Fruit fly (Drosophila melanogaster) whole organism, embryonic: ENCODE measurements around the gene CG17027.

Experiments
- Ada2b ChIP-seq: fragments of 200-800 bp; sonication (Bioruptor generic); IDR thresholded peaks from 2 replicates; pipeline ENCODE4 v1.3.6; 2022; ENCODE audit warnings: missing biosample characterization, missing genetic modification characterization
- Atf3 ChIP-seq: fragments of 200-800 bp; sonication (Bioruptor generic); optimal IDR thresholded peaks from 3 replicates; lab custom pipeline; 2016; ENCODE audit warnings: missing biosample characterization, missing genetic modification characterization
- B-H1 ChIP-seq: fragments of 200-800 bp; sonication (Bioruptor generic); IDR thresholded peaks from 3 replicates; pipeline ENCODE4 v1.3.6; 2022; ENCODE audit warnings: missing biosample characterization, missing genetic modification characterization
- Bgb ChIP-seq: fragments of 200-800 bp; sonication (Bioruptor generic); IDR thresholded peaks from 2 replicates; pipeline ENCODE4 v1.3.6; 2022; ENCODE audit warnings: missing biosample characterization, missing genetic modification characterization; ENCODE audit not compliant: partially characterized antibody
- Bteb2 ChIP-seq: fragments of 200-800 bp; sonication (Bioruptor generic); optimal IDR thresholded peaks from 2 replicates; lab custom pipeline; 2016; ENCODE audit warnings: missing biosample characterization, missing genetic modification characterization
- CG12744 ChIP-seq: fragments of 200-800 bp; sonication (Bioruptor generic); optimal IDR thresholded peaks from 2 replicates; lab custom pipeline; 2016; ENCODE audit warnings: missing biosample characterization, missing genetic modification characterization
- CG14050 ChIP-seq: fragments of 200-800 bp; sonication (Bioruptor generic); IDR thresholded peaks from 3 replicates; pipeline ENCODE4 v1.3.6; 2022; ENCODE audit warnings: missing biosample characterization, missing genetic modification characterization
- CG17186 ChIP-seq: fragments of 200-800 bp; sonication (Bioruptor generic); optimal IDR thresholded peaks from 3 replicates; lab custom pipeline; 2017; ENCODE audit warnings: missing biosample characterization, missing genetic modification reagents, missing genetic modification characterization
- CG17802 ChIP-seq: fragments of 200-800 bp; sonication (Bioruptor generic); optimal IDR thresholded peaks from 2 replicates; lab custom pipeline; 2018; ENCODE audit warnings: missing biosample characterization, mild to moderate bottlenecking, missing genetic modification characterization, moderate library complexity
- CG18262 ChIP-seq: fragments of 200-800 bp; optimal IDR thresholded peaks from 3 replicates; lab custom pipeline; 2019; ENCODE audit warnings: missing biosample characterization, mild to moderate bottlenecking, missing genetic modification characterization, moderate library complexity
- CG18476 ChIP-seq: fragments of 200-800 bp; sonication (Bioruptor generic); optimal IDR thresholded peaks from 2 replicates; lab custom pipeline; 2016; ENCODE audit warnings: missing biosample characterization, mild to moderate bottlenecking, missing genetic modification characterization
- CG18764 ChIP-seq: fragments of 200-800 bp; sonication (Bioruptor generic); optimal IDR thresholded peaks from 3 replicates; lab custom pipeline; 2016; ENCODE audit warnings: missing biosample characterization, missing genetic modification characterization
- CG2202 ChIP-seq: fragments of 200-800 bp; sonication (Bioruptor generic); optimal IDR thresholded peaks from 2 replicates; lab custom pipeline; 2018; ENCODE audit warnings: missing biosample characterization, mild to moderate bottlenecking, missing genetic modification characterization
- CG3163 ChIP-seq: fragments of 200-800 bp; sonication (Bioruptor generic); optimal IDR thresholded peaks from 3 replicates; lab custom pipeline; 2016; ENCODE audit warnings: missing biosample characterization, missing genetic modification characterization
- CG32532 ChIP-seq: fragments of 200-800 bp; sonication (Bioruptor generic); IDR thresholded peaks from 2 replicates; pipeline ENCODE4 v1.3.6; 2022; ENCODE audit warnings: missing biosample characterization, missing genetic modification characterization
- CG32767 ChIP-seq: fragments of 200-800 bp; sonication (Bioruptor generic); IDR thresholded peaks from 2 replicates; pipeline ENCODE4 v1.3.6; 2022; ENCODE audit warnings: missing biosample characterization, missing genetic modification characterization
- CG33213 ChIP-seq: fragments of 200-800 bp; sonication (Bioruptor generic); optimal IDR thresholded peaks from 3 replicates; lab custom pipeline; 2016; ENCODE audit warnings: missing biosample characterization, missing genetic modification characterization
- CG6854 ChIP-seq: fragments of 200-800 bp; sonication (Bioruptor generic); optimal IDR thresholded peaks from 3 replicates; lab custom pipeline; 2017; ENCODE audit warnings: missing biosample characterization, mild to moderate bottlenecking, missing genetic modification characterization
- CG7839 ChIP-seq: fragments of 200-800 bp; sonication (Bioruptor generic); optimal IDR thresholded peaks from 3 replicates; lab custom pipeline; 2018; ENCODE audit warnings: missing biosample characterization, mild to moderate bottlenecking, missing genetic modification characterization, moderate library complexity
- CG9437 ChIP-seq: fragments of 200-800 bp; sonication (Bioruptor generic); optimal IDR thresholded peaks from 2 replicates; lab custom pipeline; 2018; ENCODE audit warnings: missing biosample characterization, mild to moderate bottlenecking, missing genetic modification characterization
- Camta ChIP-seq: fragments of 200-800 bp; sonication (Bioruptor generic); optimal IDR thresholded peaks from 2 replicates; lab custom pipeline; 2016; ENCODE audit warnings: missing biosample characterization, missing genetic modification characterization
- E2f2 ChIP-seq: fragments of 200-800 bp; sonication (Bioruptor generic); IDR thresholded peaks from 2 replicates; pipeline ENCODE4 v1.3.6; 2022; ENCODE audit warnings: missing biosample characterization, missing genetic modification characterization
- Gug ChIP-seq: fragments of 200-800 bp; sonication (Bioruptor generic); IDR thresholded peaks from 4 replicates; pipeline ENCODE4 v1.3.6; 2022; ENCODE audit warnings: missing biosample characterization, missing genetic modification characterization
- HLH3B ChIP-seq: fragments of 200-800 bp; sonication (Bioruptor generic); IDR thresholded peaks from 2 replicates; pipeline ENCODE4 v1.3.6; 2022; ENCODE audit warnings: missing biosample characterization, missing genetic modification characterization
- Jarid2 ChIP-seq: fragments of 200-800 bp; sonication (Bioruptor generic); optimal IDR thresholded peaks from 3 replicates; lab custom pipeline; 2017; ENCODE audit warnings: mild to moderate bottlenecking, missing biosample characterization, missing genetic modification reagents, missing genetic modification characterization
- Lim3 ChIP-seq: fragments of 200-800 bp; sonication (Bioruptor generic); IDR thresholded peaks from 2 replicates; pipeline ENCODE4 v1.3.6; 2022; ENCODE audit warnings: missing biosample characterization, missing genetic modification characterization
- MESR4 ChIP-seq: fragments of 200-800 bp; sonication (Bioruptor generic); optimal IDR thresholded peaks from 2 replicates; lab custom pipeline; 2018; ENCODE audit warnings: missing biosample characterization, mild to moderate bottlenecking, missing genetic modification characterization, moderate library complexity
- MTF-1 ChIP-seq: fragments of 200-800 bp; sonication (Bioruptor generic); optimal IDR thresholded peaks from 2 replicates; lab custom pipeline; 2018; ENCODE audit warnings: missing biosample characterization, mild to moderate bottlenecking, missing genetic modification characterization, borderline replicate concordance
- Oaz ChIP-seq: fragments of 200-800 bp; sonication (Bioruptor generic); IDR thresholded peaks from 2 replicates; pipeline ENCODE4 v1.3.6; 2022; ENCODE audit warnings: missing biosample characterization, missing genetic modification characterization
- Pdp1 ChIP-seq, 2 experiments: fragments of 200-800 bp; sonication (Bioruptor generic); optimal IDR thresholded peaks; 3 replicates each; lab custom pipeline; 2016; ENCODE audit warnings: missing biosample characterization in 2 of 2, missing genetic modification characterization in 2 of 2, mild to moderate bottlenecking in 1 of 2, moderate library complexity in 1 of 2
- ac ChIP-seq: fragments of 200-800 bp; sonication (Bioruptor generic); optimal IDR thresholded peaks from 3 replicates; lab custom pipeline; 2017; ENCODE audit warnings: missing biosample characterization, mild to moderate bottlenecking, missing genetic modification characterization
- al ChIP-seq: fragments of 200-800 bp; sonication (Bioruptor generic); IDR thresholded peaks from 2 replicates; pipeline ENCODE4 v1.3.6; 2022; ENCODE audit warnings: missing biosample characterization, missing genetic modification characterization
- chif ChIP-seq, 2 experiments: fragments of 200-800 bp; sonication (Bioruptor generic); optimal IDR thresholded peaks; 3 replicates each; lab custom pipeline; 2016; ENCODE audit warnings: missing biosample characterization in 2 of 2, missing genetic modification characterization in 2 of 2
- crol ChIP-seq: fragments of 200-800 bp; sonication (Bioruptor generic); IDR thresholded peaks from 2 replicates; pipeline ENCODE4 v1.3.6; 2022; ENCODE audit warnings: missing biosample characterization, missing genetic modification characterization
- dm ChIP-seq: fragments of 200-800 bp; sonication (Bioruptor generic); optimal IDR thresholded peaks from 3 replicates; lab custom pipeline; 2016; ENCODE audit warnings: missing biosample characterization, missing genetic modification characterization
- fd102C ChIP-seq: fragments of 200-800 bp; sonication (Bioruptor generic); optimal IDR thresholded peaks from 2 replicates; lab custom pipeline; 2018; ENCODE audit warnings: missing biosample characterization, mild to moderate bottlenecking, missing genetic modification characterization, moderate library complexity
- fd3F ChIP-seq: fragments of 200-800 bp; sonication (Bioruptor generic); optimal IDR thresholded peaks from 2 replicates; lab custom pipeline; 2018; ENCODE audit warnings: missing biosample characterization, mild to moderate bottlenecking, missing genetic modification characterization, moderate library complexity
- jigr1 ChIP-seq: fragments of 200-800 bp; sonication (Bioruptor generic); IDR thresholded peaks from 3 replicates; pipeline ENCODE4 v1.3.6; 2022; ENCODE audit warnings: missing biosample characterization, missing genetic modification characterization
- lmd ChIP-seq: fragments of 200-800 bp; sonication (Bioruptor generic); IDR thresholded peaks from 2 replicates; pipeline ENCODE4 v1.3.6; 2022; ENCODE audit warnings: missing biosample characterization, missing genetic modification characterization
- p53 ChIP-seq: fragments of 200-800 bp; sonication (Bioruptor generic); optimal IDR thresholded peaks from 2 replicates; lab custom pipeline; 2016; ENCODE audit warnings: missing biosample characterization, missing genetic modification characterization
- pho ChIP-seq: fragments of 200-800 bp; sonication (Bioruptor generic); optimal IDR thresholded peaks from 2 replicates; lab custom pipeline; 2016; ENCODE audit warnings: missing biosample characterization, missing genetic modification characterization
- prd ChIP-seq, 3 experiments: fragments of >200 bp in 2 of 3; fragments of 200-800 bp in 1 of 3; sonication (Bioruptor generic) in 1 of 3; optimal IDR thresholded peaks in 2 of 3; IDR thresholded peaks in 1 of 3; 2 replicates in 2 of 3; 3 replicates in 1 of 3; pipeline versions ENCODE4 v1.3.6 to Lab custom; 2017 to 2022; ENCODE audit warnings: missing biosample characterization in 1 of 3, missing genetic modification characterization in 1 of 3
- rib ChIP-seq: fragments of 200-800 bp; sonication (Bioruptor generic); IDR thresholded peaks from 2 replicates; pipeline ENCODE4 v1.3.6; 2022; ENCODE audit warnings: missing biosample characterization, missing genetic modification characterization
- scrt ChIP-seq: fragments of 200-800 bp; sonication (Bioruptor generic); optimal IDR thresholded peaks from 2 replicates; lab custom pipeline; 2018; ENCODE audit warnings: missing biosample characterization, mild to moderate bottlenecking, missing genetic modification characterization, moderate library complexity
- sd ChIP-seq: fragments of 200-800 bp; sonication (Bioruptor generic); optimal IDR thresholded peaks from 3 replicates; lab custom pipeline; 2018; ENCODE audit warnings: missing biosample characterization, mild to moderate bottlenecking, missing genetic modification characterization, moderate library complexity
- slp2 ChIP-seq: fragments of 200-800 bp; sonication (Bioruptor generic); optimal IDR thresholded peaks from 2 replicates; lab custom pipeline; 2016; ENCODE audit warnings: missing biosample characterization, missing genetic modification characterization
- sqz ChIP-seq: fragments of 200-800 bp; sonication (Bioruptor generic); optimal IDR thresholded peaks from 3 replicates; lab custom pipeline; 2018; ENCODE audit warnings: missing biosample characterization, mild to moderate bottlenecking, missing genetic modification characterization
- tap ChIP-seq: fragments of 200-800 bp; optimal IDR thresholded peaks from 3 replicates; lab custom pipeline; 2019; ENCODE audit warnings: missing biosample characterization, mild to moderate bottlenecking, missing genetic modification characterization, moderate library complexity
- unpg ChIP-seq: fragments of 200-800 bp; sonication (Bioruptor generic); optimal IDR thresholded peaks from 3 replicates; lab custom pipeline; 2018; ENCODE audit warnings: missing biosample characterization, mild to moderate bottlenecking, missing genetic modification characterization, moderate library complexity

Gene CG17027

dm6 chr3L:16027163-16027633 lies 47.3 kb downstream of the CG17027 start (continued):
- TF ChIP-seq CG3163 (peak; percentile 44), CG9437 (GFP tag; lab: Kevin White, UChicago) (no peak), fd3F (no peak), Atf3 (GFP tag; lab: Kevin White, UChicago) (no peak), MESR4 (no peak), tap (tag; lab: Kevin White, UChicago) (no peak), Bteb2 (peak; percentile 3), CG2202 (tag; lab: Kevin White, UChicago) (peak; percentile 69), rib (GFP tag; lab: Robert Waterston, UW) (peak; percentile 70; the same call in 1 of the 2 replicates), pho (GFP tag; lab: Kevin White, UChicago) (no peak), MTF-1 (GFP tag; lab: Kevin White, UChicago) (peak; percentile 71), Lim3 (GFP tag; lab: Robert Waterston, UW) (no peak), prd (optimal IDR thresholded peaks at IDR 0.05; lab: Kevin White, UChicago) (no peak), prd (GFP tag; IDR thresholded peaks at IDR 0.05; lab: Robert Waterston, UW) (peak; percentile 33; the same call in 1 of the 3 replicates), CG32767 (GFP tag; lab: Robert Waterston, UW) (0 out of 2 replicates have a peak, but pooled peaks have one; percentile 18), B-H1 (GFP tag; lab: Robert Waterston, UW) (peak; percentile 12; the same call in 1 of the 3 replicates), CG17186 (GFP tag; lab: Kevin White, UChicago) (no peak), CG14050 (GFP tag; lab: Robert Waterston, UW) (0 out of 3 replicates have a peak, but pooled peaks have one; percentile 14), ac (GFP tag; lab: Kevin White, UChicago) (peak; percentile 74), Gug (GFP tag; lab: Robert Waterston, UW) (peak; percentile 24; the same call in 1 of the 4 replicates), CG18262 (tag; lab: Kevin White, UChicago) (no peak), fd102C (GFP tag; lab: Kevin White, UChicago) (peak; percentile 59), Pdp1 (GFP tag; optimal IDR thresholded peaks at IDR 0.05; lab: Kevin White, UChicago) (peak; percentile 3 to 36), slp2 (GFP tag; lab: Kevin White, UChicago) (no peak), Jarid2 (GFP tag; lab: Kevin White, UChicago) (peak; percentile 46), unpg (GFP tag; lab: Kevin White, UChicago) (peak; percentile 34), HLH3B (GFP tag; lab: Robert Waterston, UW) (peak; percentile 50; the same call in 1 of the 2 replicates), scrt (peak; percentile 13), CG17802 (tag; lab: Kevin White, UChicago) (no peak), al (GFP tag; lab: Robert Waterston, UW) (peak; percentile 21; the same call in 1 of the 2 replicates), CG18764 (no peak), E2f2 (GFP tag; lab: Robert Waterston, UW) (0 out of 2 replicates have a peak, but pooled peaks have one; percentile 11), CG7839 (tag; lab: Kevin White, UChicago) (peak; percentile 38), lmd (GFP tag; lab: Robert Waterston, UW) (peak; percentile 35; the same call in 1 of the 2 replicates), Ada2b (0 out of 2 replicates have a peak, but pooled peaks have one; percentile 18), CG12744 (no peak), crol (peak; percentile 74), Bgb (no peak), sqz (GFP tag; lab: Kevin White, UChicago) (peak; percentile 96), CG6854 (no peak), sd (tag; lab: Kevin White, UChicago) (peak; percentile 12), dm (GFP tag; lab: Kevin White, UChicago) (no peak), Oaz (GFP tag; lab: Robert Waterston, UW) (peak; percentile 6; the same call in 1 of the 2 replicates), jigr1 (GFP tag; lab: Robert Waterston, UW) (no peak), CG32532 (GFP tag; lab: Robert Waterston, UW) (peak; percentile 41; the same call in 1 of the 2 replicates), CG33213 (GFP tag; lab: Kevin White, UChicago) (peak; percentile 21), chif (GFP tag; optimal IDR thresholded peaks at IDR 0.05; lab: Kevin White, UChicago) (peak in 1 of 2 experiments; percentile 34), Camta (GFP tag; lab: Kevin White, UChicago) (peak; percentile 64), p53 (GFP tag; lab: Kevin White, UChicago) (no peak), CG18476 (GFP tag; lab: Kevin White, UChicago) (no peak)
